Fruit fly (Drosophila melanogaster): ENCODE data around the gene CG11151.

CG11151 gene

DNA sequence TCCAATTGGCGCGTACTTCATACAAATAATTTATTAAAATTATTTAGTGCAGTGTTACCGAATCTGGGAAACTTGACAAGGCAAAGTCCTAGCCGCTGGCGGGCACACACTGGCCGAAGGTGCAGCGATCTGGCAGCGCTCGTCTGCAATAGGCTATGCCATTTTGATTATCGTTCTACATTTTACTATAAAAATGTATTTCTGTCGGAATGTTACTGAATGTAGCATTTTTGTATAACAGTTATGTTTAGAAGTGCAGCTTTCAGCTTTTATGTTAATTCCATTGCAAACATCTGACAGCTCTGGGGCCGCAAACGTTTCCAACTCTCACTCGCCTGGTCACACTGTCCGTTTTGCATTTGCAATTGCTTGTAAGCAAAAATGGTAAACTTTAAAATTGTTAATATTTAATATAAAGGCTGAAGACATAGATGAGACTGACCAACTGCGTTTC lies 5.1 kb downstream of the CG11151 start, which contains the start of gene Grip91 (continued):
- no peak for TF ChIP-seq CG10462 (GFP tag; optimal IDR thresholded peaks at IDR 0.05)
- TF ChIP-seq ham (GFP tag; IDR thresholded peaks at IDR 0.05) = no peak
- no peak for TF ChIP-seq CG10274 (GFP tag; optimal IDR thresholded peaks at IDR 0.05)
- TF ChIP-seq schlank (tag; optimal IDR thresholded peaks at IDR 0.05) = no peak
- TF ChIP-seq CG17829 (tag; optimal IDR thresholded peaks at IDR 0.05) = peak; percentile 33
- TF ChIP-seq CG4617 (GFP tag; optimal IDR thresholded peaks at IDR 0.05; ENCODE audit: borderline replicate concordance) = peak; percentile 57
- no peak for TF ChIP-seq CG31441 (GFP tag; IDR thresholded peaks at IDR 0.05)
- TF ChIP-seq dm (GFP tag; optimal IDR thresholded peaks at IDR 0.05) = no peak
- TF ChIP-seq da (GFP tag; optimal IDR thresholded peaks at IDR 0.05) = no peak
- TF ChIP-seq CG7928 (GFP tag; optimal IDR thresholded peaks at IDR 0.05) = no peak
- TF ChIP-seq Asciz (GFP tag; optimal IDR thresholded peaks at IDR 0.05) = no peak
- peak in 1 of 2 experiments; percentile 56 for TF ChIP-seq crp (GFP tag; optimal IDR thresholded peaks at IDR 0.05)
- no peak for TF ChIP-seq ro (GFP tag; IDR thresholded peaks at IDR 0.05)
- peak; percentile 45; the same call in 1 of the 3 replicates for TF ChIP-seq CG16813 (GFP tag; IDR thresholded peaks at IDR 0.05; ENCODE audit: partially characterized antibody)
- peak; percentile 83 for TF ChIP-seq pzg (GFP tag; optimal IDR thresholded peaks at IDR 0.05)
- TF ChIP-seq fu2 (GFP tag; optimal IDR thresholded peaks at IDR 0.05) = no peak
- TF ChIP-seq trem (tag; optimal IDR thresholded peaks at IDR 0.05) = peak; percentile 61
- TF ChIP-seq z (GFP tag; IDR thresholded peaks at IDR 0.05) = no peak
- no peak for TF ChIP-seq CG32772 (GFP tag; IDR thresholded peaks at IDR 0.05)
- TF ChIP-seq CG15696 (tag; optimal IDR thresholded peaks at IDR 0.05) = no peak
- TF ChIP-seq Hmx (GFP tag; optimal IDR thresholded peaks at IDR 0.05) = no peak
- TF ChIP-seq kni (GFP tag; optimal IDR thresholded peaks at IDR 0.05) = no peak
- no peak for TF ChIP-seq Max (GFP tag; optimal IDR thresholded peaks at IDR 0.05)
- TF ChIP-seq bowl (GFP tag; IDR thresholded peaks at IDR 0.05) = no peak
- TF ChIP-seq CG11398 (GFP tag; optimal IDR thresholded peaks at IDR 0.05) = no peak
- TF ChIP-seq CG17802 (tag; optimal IDR thresholded peaks at IDR 0.05) = no peak
- TF ChIP-seq bigmax (GFP tag; optimal IDR thresholded peaks at IDR 0.05) = no peak
- no peak for TF ChIP-seq CG4282 (GFP tag; optimal IDR thresholded peaks at IDR 0.05)
- TF ChIP-seq ap (GFP tag; IDR thresholded peaks at IDR 0.05) = no peak
- no peak for TF ChIP-seq run (tag; optimal IDR thresholded peaks at IDR 0.05)
- no peak for TF ChIP-seq pnt (GFP tag; optimal IDR thresholded peaks at IDR 0.05)
- no peak for TF ChIP-seq CG6854 (GFP tag; optimal IDR thresholded peaks at IDR 0.05)
- no peak for TF ChIP-seq CG15479 (GFP tag; optimal IDR thresholded peaks at IDR 0.05)
- no peak for TF ChIP-seq chn (GFP tag; optimal IDR thresholded peaks at IDR 0.05)
- TF ChIP-seq vvl (GFP tag; IDR thresholded peaks at IDR 0.05) = no peak
- no peak for TF ChIP-seq CG5953 (GFP tag; IDR thresholded peaks at IDR 0.05)
- no peak for TF ChIP-seq CG31365 (tag; optimal IDR thresholded peaks at IDR 0.05)
- no peak for TF ChIP-seq Meics (GFP tag; optimal IDR thresholded peaks at IDR 0.05)
- TF ChIP-seq CG8765 (GFP tag; IDR thresholded peaks at IDR 0.05) = no peak
- TF ChIP-seq CG1529 (GFP tag; optimal IDR thresholded peaks at IDR 0.05) = no peak
- no peak for TF ChIP-seq Adf1 (GFP tag; IDR thresholded peaks at IDR 0.05)
- TF ChIP-seq chm (GFP tag; IDR thresholded peaks at IDR 0.05) = no peak
- TF ChIP-seq wek (GFP tag; optimal IDR thresholded peaks at IDR 0.05) = no peak
- no peak for TF ChIP-seq CG13424 (tag; optimal IDR thresholded peaks at IDR 0.05)
- TF ChIP-seq pita (GFP tag; optimal IDR thresholded peaks at IDR 0.05) = no peak
- TF ChIP-seq Nf-YC (tag; optimal IDR thresholded peaks at IDR 0.05) = peak; percentile 66
- TF ChIP-seq CG2712 (tag; optimal IDR thresholded peaks at IDR 0.05) = peak; percentile 12
- TF ChIP-seq CG1233 (GFP tag; optimal IDR thresholded peaks at IDR 0.05) = no peak
- no peak for TF ChIP-seq CG7271 (tag; optimal IDR thresholded peaks at IDR 0.05)
- no peak for TF ChIP-seq croc (GFP tag; conservative IDR thresholded peaks at IDR 0.05)
- no peak for TF ChIP-seq D19B (GFP tag; optimal IDR thresholded peaks at IDR 0.05)
- no peak for TF ChIP-seq CG3065 (GFP tag; optimal IDR thresholded peaks at IDR 0.05)
